Fruit fly (Drosophila melanogaster) whole organism, embryonic: ENCODE measurements around the gene ND-B16.6.
A peak's percentile ranks its signal among the peaks of the same experiment; 100 is the strongest.

Experiments used
- Abd-B ChIP-seq: fragments of 200-800 bp; sonication (Bioruptor generic); optimal IDR thresholded peaks from 2 replicates; lab custom pipeline; 2018; ENCODE audit warnings: missing biosample characterization, mild to moderate bottlenecking, missing genetic modification characterization, moderate library complexity
- CG10274 ChIP-seq: fragments of 200-800 bp; sonication (Bioruptor generic); optimal IDR thresholded peaks from 3 replicates; lab custom pipeline; 2017; ENCODE audit warnings: missing biosample characterization, mild to moderate bottlenecking, missing genetic modification characterization
- CG10979 ChIP-seq: fragments of 200-800 bp; sonication (Bioruptor generic); optimal IDR thresholded peaks from 2 replicates; lab custom pipeline; 2018; ENCODE audit warnings: missing biosample characterization, mild to moderate bottlenecking, missing genetic modification characterization, moderate library complexity
- CG11560 ChIP-seq: fragments of 200-800 bp; sonication (Bioruptor generic); IDR thresholded peaks from 3 replicates; pipeline ENCODE4 v1.3.6; 2022; ENCODE audit warnings: missing biosample characterization, missing genetic modification characterization
- CG13287 ChIP-seq: fragments of 200-800 bp; sonication (Bioruptor generic); IDR thresholded peaks from 2 replicates; pipeline ENCODE4 v1.3.6; 2022; ENCODE audit warnings: missing biosample characterization, missing genetic modification characterization; ENCODE audit not compliant: partially characterized antibody
- CG13424 ChIP-seq: fragments of 200-800 bp; sonication (Bioruptor generic); optimal IDR thresholded peaks from 2 replicates; lab custom pipeline; 2019; ENCODE audit warnings: missing biosample characterization, mild to moderate bottlenecking, missing genetic modification characterization, moderate library complexity
- CG13775 ChIP-seq: fragments of 200-800 bp; sonication (Bioruptor generic); optimal IDR thresholded peaks from 3 replicates; lab custom pipeline; 2017; ENCODE audit warnings: missing biosample characterization, mild to moderate bottlenecking, missing genetic modification characterization
- CG14667 ChIP-seq: fragments of 200-800 bp; sonication (Bioruptor generic); IDR thresholded peaks from 2 replicates; pipeline ENCODE4 v1.3.6; 2022; ENCODE audit warnings: missing biosample characterization, missing genetic modification characterization
- CG17186 ChIP-seq: fragments of 200-800 bp; sonication (Bioruptor generic); optimal IDR thresholded peaks from 3 replicates; lab custom pipeline; 2017; ENCODE audit warnings: missing biosample characterization, missing genetic modification reagents, missing genetic modification characterization
- CG33213 ChIP-seq: fragments of 200-800 bp; sonication (Bioruptor generic); optimal IDR thresholded peaks from 3 replicates; lab custom pipeline; 2016; ENCODE audit warnings: missing biosample characterization, missing genetic modification characterization
- CG34224 ChIP-seq: fragments of 200-800 bp; sonication (Bioruptor generic); IDR thresholded peaks from 3 replicates; pipeline ENCODE4 v1.3.6; 2022; ENCODE audit warnings: missing biosample characterization, missing genetic modification characterization; ENCODE audit not compliant: partially characterized antibody
- CG4360 ChIP-seq: fragments of 200-800 bp; sonication (Bioruptor generic); IDR thresholded peaks from 2 replicates; pipeline ENCODE4 v1.3.6; 2022; ENCODE audit warnings: missing biosample characterization, missing genetic modification characterization
- CG4404 ChIP-seq: fragments of 200-800 bp; sonication (Bioruptor generic); IDR thresholded peaks from 2 replicates; pipeline ENCODE4 v1.3.6; 2022; ENCODE audit warnings: missing biosample characterization, missing genetic modification characterization
- CG4820 ChIP-seq: fragments of 200-800 bp; sonication (Bioruptor generic); optimal IDR thresholded peaks from 3 replicates; lab custom pipeline; 2016; ENCODE audit warnings: missing biosample characterization, missing genetic modification characterization
- CG5180 ChIP-seq: fragments of 200-800 bp; sonication (Bioruptor generic); optimal IDR thresholded peaks from 3 replicates; lab custom pipeline; 2017; ENCODE audit warnings: missing biosample characterization, missing genetic modification characterization, mild to moderate bottlenecking, moderate library complexity, missing genetic modification reagents
- CG6175 ChIP-seq: fragments of 200-800 bp; sonication (Bioruptor generic); IDR thresholded peaks from 3 replicates; pipeline ENCODE4 v1.3.6; 2022; ENCODE audit warnings: missing biosample characterization, missing genetic modification characterization
- CG7556 ChIP-seq: fragments of 200-800 bp; sonication (Bioruptor generic); optimal IDR thresholded peaks from 2 replicates; lab custom pipeline; 2017; ENCODE audit warnings: missing biosample characterization, mild to moderate bottlenecking, missing genetic modification characterization
- CG9876 ChIP-seq: fragments of 200-800 bp; sonication (Bioruptor generic); optimal IDR thresholded peaks from 2 replicates; lab custom pipeline; 2016; ENCODE audit warnings: missing biosample characterization, missing genetic modification characterization
- D19B ChIP-seq: fragments of 200-800 bp; sonication (Bioruptor generic); optimal IDR thresholded peaks from 2 replicates; lab custom pipeline; 2017; ENCODE audit warnings: missing biosample characterization, mild to moderate bottlenecking, missing genetic modification characterization
- Deaf1 ChIP-seq: fragments of 200-800 bp; optimal IDR thresholded peaks from 3 replicates; lab custom pipeline; 2019; ENCODE audit warnings: missing biosample characterization, mild to moderate bottlenecking, missing genetic modification characterization, moderate library complexity
- Doc3 ChIP-seq: fragments of 200-800 bp; sonication (Bioruptor generic); IDR thresholded peaks from 3 replicates; pipeline ENCODE4 v1.3.6; 2022; ENCODE audit warnings: missing biosample characterization, missing genetic modification characterization; ENCODE audit not compliant: partially characterized antibody
- HHEX ChIP-seq: fragments of 200-800 bp; sonication (Bioruptor generic); optimal IDR thresholded peaks from 3 replicates; lab custom pipeline; 2017; ENCODE audit warnings: missing biosample characterization, mild to moderate bottlenecking, missing genetic modification characterization, missing genetic modification reagents
- Kr ChIP-seq: fragments of 200-800 bp; sonication (Bioruptor generic); optimal IDR thresholded peaks from 2 replicates; lab custom pipeline; 2017; ENCODE audit warnings: missing biosample characterization, mild to moderate bottlenecking, missing genetic modification characterization
- Meics ChIP-seq: fragments of 200-800 bp; sonication (Bioruptor generic); optimal IDR thresholded peaks from 2 replicates; lab custom pipeline; 2017; ENCODE audit warnings: missing biosample characterization, mild to moderate bottlenecking, missing genetic modification characterization
- Mes4 ChIP-seq: fragments of 200-800 bp; sonication (Bioruptor generic); optimal IDR thresholded peaks from 2 replicates; lab custom pipeline; 2016; ENCODE audit warnings: missing biosample characterization, missing genetic modification characterization
- Neu2 ChIP-seq: fragments of 200-800 bp; sonication (Bioruptor generic); optimal IDR thresholded peaks from 3 replicates; lab custom pipeline; 2016; ENCODE audit warnings: missing biosample characterization, missing genetic modification characterization, borderline replicate concordance
- Nf-YC ChIP-seq: fragments of 200-800 bp; optimal IDR thresholded peaks from 3 replicates; lab custom pipeline; 2019; ENCODE audit warnings: missing biosample characterization, mild to moderate bottlenecking, missing genetic modification characterization, moderate library complexity
- Opbp ChIP-seq: fragments of 200-800 bp; sonication (Bioruptor generic); IDR thresholded peaks from 3 replicates; pipeline ENCODE4 v1.3.6; 2022; ENCODE audit warnings: missing biosample characterization, missing genetic modification characterization; ENCODE audit not compliant: partially characterized antibody
- Vsx1 ChIP-seq: fragments of 200-800 bp; sonication (Bioruptor generic); optimal IDR thresholded peaks from 2 replicates; lab custom pipeline; 2017; ENCODE audit warnings: missing biosample characterization, mild to moderate bottlenecking, missing genetic modification characterization, missing genetic modification reagents
- Xrp1 ChIP-seq: fragments of 200-800 bp; sonication (Bioruptor generic); IDR thresholded peaks from 2 replicates; pipeline ENCODE4 v1.3.6; 2022; ENCODE audit warnings: missing biosample characterization, missing genetic modification characterization
- abd-A ChIP-seq: fragments of 200-800 bp; sonication (Bioruptor generic); optimal IDR thresholded peaks from 3 replicates; lab custom pipeline; 2019; ENCODE audit warnings: missing biosample characterization, mild to moderate bottlenecking, missing genetic modification characterization, moderate library complexity
- amos ChIP-seq: fragments of 200-800 bp; sonication (Bioruptor generic); IDR thresholded peaks from 2 replicates; pipeline ENCODE4 v1.3.6; 2022; ENCODE audit warnings: missing biosample characterization, missing genetic modification characterization; ENCODE audit not compliant: partially characterized antibody
- ash1 ChIP-seq: fragments of 200-800 bp; sonication (Bioruptor generic); optimal IDR thresholded peaks from 2 replicates; lab custom pipeline; 2018; ENCODE audit warnings: missing biosample characterization, mild to moderate bottlenecking, missing genetic modification characterization
- crc ChIP-seq: fragments of 200-800 bp; sonication (Bioruptor generic); optimal IDR thresholded peaks from 2 replicates; lab custom pipeline; 2016; ENCODE audit warnings: missing biosample characterization, missing genetic modification characterization
- dmrt99B ChIP-seq: fragments of 200-800 bp; sonication (Bioruptor generic); optimal IDR thresholded peaks from 2 replicates; lab custom pipeline; 2018; ENCODE audit warnings: missing biosample characterization, mild to moderate bottlenecking, missing genetic modification characterization, moderate library complexity
- ewg ChIP-seq: fragments of 200-800 bp; sonication (Bioruptor generic); optimal IDR thresholded peaks from 3 replicates; lab custom pipeline; 2017; ENCODE audit warnings: mild to moderate bottlenecking, missing biosample characterization, missing genetic modification reagents, missing genetic modification characterization
- ftz-f1 ChIP-seq: fragments of 200-800 bp; sonication (Bioruptor generic); optimal IDR thresholded peaks from 2 replicates; lab custom pipeline; 2016; ENCODE audit warnings: missing biosample characterization, missing genetic modification characterization
- gcm ChIP-seq: fragments of 200-800 bp; sonication (Bioruptor generic); optimal IDR thresholded peaks from 2 replicates; lab custom pipeline; 2019; ENCODE audit warnings: missing biosample characterization, mild to moderate bottlenecking, missing genetic modification characterization, moderate library complexity
- gfzf ChIP-seq: fragments of 200-800 bp; sonication (Bioruptor generic); optimal IDR thresholded peaks from 2 replicates; lab custom pipeline; 2016; ENCODE audit warnings: missing biosample characterization, mild to moderate bottlenecking, missing genetic modification characterization, moderate library complexity
- jing ChIP-seq: fragments of 200-800 bp; sonication (Bioruptor generic); optimal IDR thresholded peaks from 2 replicates; lab custom pipeline; 2018; ENCODE audit warnings: missing biosample characterization, mild to moderate bottlenecking, missing genetic modification characterization
- kni ChIP-seq: fragments of 200-800 bp; sonication (Bioruptor generic); optimal IDR thresholded peaks from 3 replicates; lab custom pipeline; 2017; ENCODE audit warnings: mild to moderate bottlenecking, missing biosample characterization, missing genetic modification reagents, missing genetic modification characterization
- lab ChIP-seq: fragments of 200-800 bp; sonication (Bioruptor generic); optimal IDR thresholded peaks from 3 replicates; lab custom pipeline; 2017; ENCODE audit warnings: missing biosample characterization, missing genetic modification characterization, mild to moderate bottlenecking, moderate library complexity, missing genetic modification reagents
- rib ChIP-seq: fragments of 200-800 bp; sonication (Bioruptor generic); IDR thresholded peaks from 2 replicates; pipeline ENCODE4 v1.3.6; 2022; ENCODE audit warnings: missing biosample characterization, missing genetic modification characterization
- slbo ChIP-seq: fragments of 200-800 bp; sonication (Bioruptor generic); IDR thresholded peaks from 2 replicates; pipeline ENCODE4 v1.3.6; 2022; ENCODE audit warnings: missing biosample characterization, missing genetic modification characterization
- sna ChIP-seq: fragments of 200-800 bp; sonication (Bioruptor generic); IDR thresholded peaks from 2 replicates; pipeline ENCODE4 v1.3.6; 2022; ENCODE audit warnings: missing biosample characterization, missing genetic modification characterization; ENCODE audit not compliant: partially characterized antibody
- tna ChIP-seq: fragments of 200-800 bp; sonication (Bioruptor generic); IDR thresholded peaks from 2 replicates; pipeline ENCODE4 v1.3.6; 2022; ENCODE audit warnings: missing biosample characterization, missing genetic modification characterization; ENCODE audit not compliant: partially characterized antibody
- trem ChIP-seq: fragments of 200-800 bp; optimal IDR thresholded peaks from 3 replicates; lab custom pipeline; 2019; ENCODE audit warnings: missing biosample characterization, mild to moderate bottlenecking, missing genetic modification characterization, moderate library complexity
- tup ChIP-seq: fragments of 200-800 bp; sonication (Bioruptor generic); optimal IDR thresholded peaks from 2 replicates; lab custom pipeline; 2016; ENCODE audit warnings: missing biosample characterization, mild to moderate bottlenecking, missing genetic modification characterization, moderate library complexity
- zen2 ChIP-seq: fragments of 200-800 bp; sonication (Bioruptor generic); IDR thresholded peaks from 3 replicates; pipeline ENCODE4 v1.3.6; 2022; ENCODE audit warnings: missing biosample characterization, missing genetic modification characterization; ENCODE audit not compliant: partially characterized antibody

The ND-B16.6 gene

dm6 chrX:6361215-6361614 lies 11.0 kb upstream of the ND-B16.6 start:
- TF ChIP-seq Xrp1 (no peak), HHEX (no peak), jing (no peak), crc (GFP tag; lab: Kevin White, UChicago) (no peak), D19B (no peak), ewg (GFP tag; lab: Kevin White, UChicago) (no peak), Doc3 (GFP tag; lab: Robert Waterston, UW) (peak; percentile 34; the same call in 1 of the 3 replicates), zen2 (GFP tag; lab: Robert Waterston, UW) (peak; percentile 29; the same call in 2 of the 3 replicates), amos (GFP tag; lab: Robert Waterston, UW) (peak; percentile 19; the same call in 1 of the 2 replicates), Abd-B (GFP tag; lab: Kevin White, UChicago) (no peak), lab (no peak), sna (GFP tag; lab: Robert Waterston, UW) (peak; percentile 65; the same call in 1 of the 2 replicates), CG4360 (no peak), Opbp (GFP tag; lab: Robert Waterston, UW) (peak; percentile 63; the same call in 2 of the 3 replicates), ftz-f1 (GFP tag; lab: Kevin White, UChicago) (no peak), CG5180 (GFP tag; lab: Kevin White, UChicago) (no peak), Kr (no peak), Deaf1 (no peak), CG10274 (GFP tag; lab: Kevin White, UChicago) (no peak), slbo (GFP tag; lab: Robert Waterston, UW) (no peak), CG13775 (no peak), CG6175 (GFP tag; lab: Robert Waterston, UW) (no peak), Mes4 (no peak), CG10979 (tag; lab: Kevin White, UChicago) (no peak), CG17186 (no peak), Nf-YC (tag; lab: Kevin White, UChicago) (no peak), CG11560 (tag; lab: Robert Waterston, UW) (no peak), trem (tag; lab: Kevin White, UChicago) (no peak), CG13424 (tag; lab: Kevin White, UChicago) (no peak), ash1 (GFP tag; lab: Kevin White, UChicago) (no peak), rib (GFP tag; lab: Robert Waterston, UW) (no peak), gcm (no peak), CG9876 (GFP tag; lab: Kevin White, UChicago) (no peak), tup (GFP tag; lab: Kevin White, UChicago) (no peak), gfzf (GFP tag; lab: Kevin White, UChicago) (peak; percentile 38), Neu2 (no peak), CG4404 (GFP tag; lab: Robert Waterston, UW) (no peak), CG13287 (peak; percentile 48; the same call in 1 of the 2 replicates), CG7556 (GFP tag; lab: Kevin White, UChicago) (no peak), CG34224 (GFP tag; lab: Robert Waterston, UW) (peak; percentile 51; the same call in 2 of the 3 replicates), kni (GFP tag; lab: Kevin White, UChicago) (no peak), CG33213 (GFP tag; lab: Kevin White, UChicago) (no peak), CG4820 (GFP tag; lab: Kevin White, UChicago) (no peak), tna (GFP tag; lab: Robert Waterston, UW) (no peak), Vsx1 (GFP tag; lab: Kevin White, UChicago) (no peak), abd-A (tag; lab: Kevin White, UChicago) (no peak), dmrt99B (tag; lab: Kevin White, UChicago) (no peak), CG14667 (GFP tag; lab: Robert Waterston, UW) (no peak), Meics (GFP tag; lab: Kevin White, UChicago) (peak; percentile 77)
